Worm (Caenorhabditis elegans): ENCODE data around the gene atg-9.

The atg-9 gene

DNA sequence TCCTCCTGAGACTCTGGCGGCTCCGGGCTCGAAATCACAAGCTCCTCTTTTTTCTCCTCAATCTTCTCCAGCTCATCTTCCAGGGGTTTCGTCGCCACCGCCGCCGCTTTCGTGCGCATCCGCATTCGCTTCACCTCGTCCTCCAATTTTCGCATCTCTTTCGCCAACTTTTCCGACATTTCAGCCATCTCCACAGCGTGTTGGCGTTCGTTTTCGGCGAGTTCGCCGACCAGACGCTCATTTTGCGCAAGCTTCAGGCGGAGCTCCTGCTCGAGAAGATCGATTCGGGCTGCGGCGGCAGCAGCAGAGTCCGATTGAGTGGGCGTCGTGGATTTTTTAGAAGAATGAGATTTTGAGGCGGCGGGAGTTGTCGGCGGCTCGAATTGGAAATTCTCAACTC is 45.9 kb upstream of the atg-9 start:
- TF ChIP-seq nhr-21 (tag; optimal IDR thresholded peaks at IDR 0.05) (no peak), aly-2 (tag; optimal IDR thresholded peaks at IDR 0.05) (no peak), skn-1 (tag; optimal IDR thresholded peaks at IDR 0.05) (no peak), ztf-11 (tag; optimal IDR thresholded peaks at IDR 0.05) (no peak), sma-3 (GFP tag; optimal IDR thresholded peaks at IDR 0.05) (no peak), elt-1 (tag; optimal IDR thresholded peaks at IDR 0.05) (no peak), ceh-82 (tag; optimal IDR thresholded peaks at IDR 0.05) (no peak)

DNA sequence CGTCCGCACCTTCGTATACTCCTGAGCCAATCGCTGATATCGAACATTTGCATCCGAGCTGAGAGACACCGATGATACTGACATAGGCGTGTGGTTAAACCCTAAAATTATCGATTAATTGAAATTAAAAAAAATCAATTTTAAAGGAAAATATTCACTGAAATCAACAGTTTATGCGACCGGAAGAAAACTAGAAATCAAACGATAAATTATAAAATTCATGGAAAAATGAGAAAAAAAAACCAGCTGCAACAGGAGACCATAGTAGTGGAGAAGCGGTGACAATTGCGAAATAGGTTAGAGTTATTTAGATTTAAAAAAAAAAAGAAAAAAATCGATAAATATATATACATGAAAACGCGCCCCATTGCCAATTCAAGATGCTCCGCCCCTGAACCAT is 44.6 kb upstream of the atg-9 start, which contains the start of gene F33E11.3:
Gene F33E11.3 (minus strand): TSS at position 101 of the 400 bp plus-strand sequence.
- TF ChIP-seq egl-27 (tag; optimal IDR thresholded peaks at IDR 0.05) (no peak), unc-55 (GFP tag; optimal IDR thresholded peaks at IDR 0.05) (peak; percentile 2)

DNA sequence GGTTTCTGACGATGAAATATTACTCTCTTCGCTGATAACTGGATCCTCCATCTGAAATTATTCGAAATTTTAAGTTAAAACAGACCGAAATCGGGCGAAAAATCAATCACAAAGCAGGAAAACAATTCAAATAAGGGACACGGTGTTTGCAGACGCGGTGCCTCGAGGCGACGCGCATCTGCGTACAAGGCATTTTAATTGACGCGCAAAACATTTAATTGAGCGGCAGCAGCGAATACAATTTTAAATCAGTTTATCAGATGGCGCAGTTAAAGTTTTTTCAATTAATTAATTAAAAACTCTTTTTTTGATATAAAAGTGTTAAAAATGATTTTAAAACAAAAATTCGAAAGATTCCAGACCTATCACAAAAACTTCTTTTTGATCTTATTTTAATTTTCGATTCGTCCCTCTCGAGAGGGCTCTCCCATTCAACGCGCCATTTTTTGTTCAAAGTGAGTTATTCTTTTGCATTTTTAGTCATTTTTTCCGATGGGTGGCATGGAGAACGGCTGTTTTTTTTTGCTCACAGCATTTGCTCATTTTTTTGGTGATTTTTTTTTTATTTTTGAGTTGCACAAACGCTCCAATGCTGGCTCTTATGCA is 37.6 kb upstream of the atg-9 start, which contains the start of gene phf-10:
Gene phf-10 (minus strand): TSS at position 81 of the 606 bp plus-strand sequence.
- TF ChIP-seq unc-55 (GFP tag; optimal IDR thresholded peaks at IDR 0.05) (peak; percentile 36), lsy-2 (tag; optimal IDR thresholded peaks at IDR 0.05) (peak in 1 of 2 experiments; percentile 34), sma-3 (GFP tag; optimal IDR thresholded peaks at IDR 0.05) (peak; percentile 8), gmeb-1 (tag; optimal IDR thresholded peaks at IDR 0.05) (peak; percentile 69), mbf-1 (tag; optimal IDR thresholded peaks at IDR 0.05) (no peak)

DNA sequence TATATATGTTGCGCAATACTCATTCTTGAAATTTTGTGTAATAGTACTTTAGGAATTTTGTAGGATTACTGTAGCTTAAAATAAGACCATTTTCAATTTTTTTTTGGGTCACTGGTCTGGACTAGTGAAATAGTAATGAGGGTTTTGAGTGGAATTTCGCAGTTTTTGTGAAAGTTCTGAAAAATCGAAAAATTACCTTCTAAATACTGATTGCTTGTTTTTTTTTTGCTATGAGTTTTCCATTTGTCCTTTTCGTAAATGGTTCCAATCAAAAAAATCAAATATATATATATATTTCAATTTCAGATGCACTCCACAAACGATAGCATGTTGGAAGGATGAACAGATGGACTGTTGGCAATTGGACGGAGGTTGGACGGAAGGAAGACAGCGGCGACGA is 36.8 kb upstream of the atg-9 start, which contains the start of gene nhr-15:
Gene nhr-15 (plus strand): TSS at position 301 of the 400 bp plus-strand sequence.
- TF ChIP-seq nhr-25 (tag; optimal IDR thresholded peaks at IDR 0.05): no peak
- TF ChIP-seq sma-9 (GFP tag; optimal IDR thresholded peaks at IDR 0.05): no peak
- TF ChIP-seq sma-9 (tag; optimal IDR thresholded peaks at IDR 0.05): no peak
- TF ChIP-seq skn-1 (tag; optimal IDR thresholded peaks at IDR 0.05): no peak
- no peak for TF ChIP-seq lsy-2 (tag; optimal IDR thresholded peaks at IDR 0.05)
- no peak for TF ChIP-seq elt-3 (tag; optimal IDR thresholded peaks at IDR 0.05)

DNA sequence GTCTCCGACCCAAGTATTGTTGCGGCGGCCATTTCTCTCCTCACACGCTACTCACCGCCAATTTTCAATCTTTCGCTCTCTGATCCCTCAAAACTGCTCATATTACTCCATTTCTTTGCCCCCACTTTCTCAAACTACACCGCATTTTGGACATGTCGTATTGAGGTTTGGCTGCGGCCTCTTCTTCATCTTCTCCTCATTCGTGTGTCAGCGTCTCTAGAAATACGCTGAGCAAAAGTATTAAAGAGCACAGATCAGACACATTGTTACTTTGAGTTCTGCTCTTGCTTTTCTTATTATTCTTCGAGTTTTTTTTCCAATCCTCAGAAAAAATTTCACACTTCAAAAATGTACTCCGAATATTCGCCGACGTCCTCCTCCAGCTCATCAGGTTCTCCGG is 29.2 kb upstream of the atg-9 start:
- no peak for TF ChIP-seq blmp-1 (tag; optimal IDR thresholded peaks at IDR 0.05; ENCODE audit: insufficient read depth)
- TF ChIP-seq R02D3.7 (tag; optimal IDR thresholded peaks at IDR 0.05): no peak
- TF ChIP-seq nhr-12 (tag; optimal IDR thresholded peaks at IDR 0.05): no peak
- TF ChIP-seq ztf-1 (GFP tag; conservative IDR thresholded peaks at IDR 0.05): no peak
- TF ChIP-seq gmeb-1 (tag; optimal IDR thresholded peaks at IDR 0.05): no peak
- TF ChIP-seq nhr-23 (tag; optimal IDR thresholded peaks at IDR 0.05): no peak
- TF ChIP-seq ceh-16 (tag; optimal IDR thresholded peaks at IDR 0.05): no peak
- TF ChIP-seq aly-2 (tag; optimal IDR thresholded peaks at IDR 0.05): no peak
- TF ChIP-seq ztf-11 (tag; optimal IDR thresholded peaks at IDR 0.05): no peak
- TF ChIP-seq sma-9 (GFP tag; optimal IDR thresholded peaks at IDR 0.05): no peak
- TF ChIP-seq sma-9 (tag; optimal IDR thresholded peaks at IDR 0.05): no peak
- TF ChIP-seq lsy-2 (tag; optimal IDR thresholded peaks at IDR 0.05): no peak
- no peak for TF ChIP-seq lin-39 (tag; optimal IDR thresholded peaks at IDR 0.05)
- no peak for TF ChIP-seq dmd-4 (tag; optimal IDR thresholded peaks at IDR 0.05)
- no peak for TF ChIP-seq zag-1 (tag; optimal IDR thresholded peaks at IDR 0.05)
- TF ChIP-seq F13H6.1 (tag; optimal IDR thresholded peaks at IDR 0.05): no peak

DNA sequence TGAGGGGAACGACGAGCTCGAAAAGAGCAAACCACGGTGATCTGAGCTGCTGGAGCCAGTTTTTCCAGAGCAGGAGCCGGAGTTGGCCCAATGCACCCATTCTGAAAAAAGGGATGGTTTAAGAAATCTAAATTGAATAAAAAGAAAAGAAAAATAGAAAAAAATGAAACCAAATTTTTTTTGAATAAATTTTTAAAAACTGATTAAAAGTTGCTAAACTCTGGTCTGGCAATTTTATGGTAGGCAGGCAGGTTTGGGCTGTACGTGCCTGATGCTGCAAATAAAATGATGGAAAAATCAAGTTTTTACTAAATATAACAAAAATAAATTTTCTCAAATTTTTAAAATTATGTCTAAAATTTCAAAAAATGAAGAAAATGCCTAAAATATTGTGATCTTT is 18.6 kb upstream of the atg-9 start, which contains the start of gene abt-4:
Gene abt-4 (minus strand): TSS at position 101 of the 400 bp plus-strand sequence.
- TF ChIP-seq lsy-2 (tag; optimal IDR thresholded peaks at IDR 0.05): no peak
- no peak for TF ChIP-seq nhr-21 (tag; optimal IDR thresholded peaks at IDR 0.05)
- TF ChIP-seq unc-62 (GFP tag; optimal IDR thresholded peaks at IDR 0.05): no peak
- no peak for TF ChIP-seq sma-3 (GFP tag; optimal IDR thresholded peaks at IDR 0.05)
- TF ChIP-seq sma-9 (GFP tag; optimal IDR thresholded peaks at IDR 0.05): no peak
- TF ChIP-seq sma-9 (tag; optimal IDR thresholded peaks at IDR 0.05): no peak
- no peak for TF ChIP-seq peb-1 (tag; optimal IDR thresholded peaks at IDR 0.05)
- TF ChIP-seq sem-4 (tag; optimal IDR thresholded peaks at IDR 0.05): no peak
- TF ChIP-seq unc-55 (GFP tag; optimal IDR thresholded peaks at IDR 0.05): no peak
- no peak for TF ChIP-seq crh-2 (tag; optimal IDR thresholded peaks at IDR 0.05)
